Fruit fly (Drosophila melanogaster): ENCODE results near the gene RpL30.

DNA sequence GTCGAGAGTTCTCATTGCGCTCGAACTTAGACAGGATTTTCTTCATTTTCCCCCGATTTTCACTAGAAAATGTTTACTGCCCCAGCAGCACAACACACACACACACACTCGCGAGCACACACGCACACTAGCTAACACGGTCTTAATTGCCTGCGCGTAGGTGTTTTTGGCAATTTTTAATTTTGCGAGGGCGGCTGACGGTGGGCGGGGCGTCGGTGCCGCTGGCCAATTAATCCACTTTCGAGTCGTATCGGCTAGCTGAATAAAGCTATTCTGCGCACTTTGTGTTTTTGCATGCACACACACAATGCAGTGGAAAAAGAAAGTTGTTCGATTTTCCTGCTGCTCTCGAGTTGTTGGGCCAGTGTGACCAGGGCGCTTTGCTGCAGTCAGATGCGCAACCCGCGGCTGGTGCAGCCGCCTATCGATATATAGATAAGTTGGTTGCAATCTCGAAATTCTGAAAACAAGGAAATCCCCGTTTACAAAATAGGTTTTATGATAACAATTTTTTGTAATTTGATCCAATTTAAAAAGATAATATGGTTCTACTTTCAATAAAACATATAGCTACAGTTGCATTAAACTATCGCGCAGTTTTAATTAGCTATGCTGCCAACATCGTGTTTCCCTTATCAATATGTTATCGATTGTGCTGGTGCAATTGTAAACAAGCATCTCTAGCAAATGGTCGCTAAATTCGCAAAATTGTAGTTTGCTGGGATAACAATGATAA, 40.6 kb downstream of the RpL30 start, which contains the start of the genes Nak and Tango6:
- TF ChIP-seq pan (optimal IDR thresholded peaks at IDR 0.05) (no peak), psq (optimal IDR thresholded peaks at IDR 0.05) (no peak)

All from whole organism.